Worm (Caenorhabditis elegans): ENCODE measurements around the gene Y48C3A.14.

Y48C3A.14 gene

ce11 chrII:13436725-13437124 lies 47.2 kb downstream of the Y48C3A.14 start, which contains the start of gene Y48E1C.4:
Gene Y48E1C.4 (minus strand): TSS chrII:13436825.
- TF ChIP-seq tbx-7 (tag; optimal IDR thresholded peaks at IDR 0.05), result no peak
- TF ChIP-seq C08G9.2 (tag; optimal IDR thresholded peaks at IDR 0.05), result no peak
- TF ChIP-seq T23F11.4 (GFP tag; optimal IDR thresholded peaks at IDR 0.05), result no peak
- no peak for TF ChIP-seq npax-4 (tag; optimal IDR thresholded peaks at IDR 0.05)
- TF ChIP-seq ceh-14 (tag; optimal IDR thresholded peaks at IDR 0.05), result no peak
- TF ChIP-seq ceh-9 (tag; optimal IDR thresholded peaks at IDR 0.05), result no peak
- TF ChIP-seq K02D7.2 (tag; optimal IDR thresholded peaks at IDR 0.05), result no peak
- TF ChIP-seq sdc-2 (tag; optimal IDR thresholded peaks at IDR 0.05), result no peak
- TF ChIP-seq fkh-6 (tag; optimal IDR thresholded peaks at IDR 0.05), result no peak
- no peak for TF ChIP-seq pax-1 (tag; optimal IDR thresholded peaks at IDR 0.05)

- TF ChIP-seq ets-4 (tag; optimal IDR thresholded peaks at IDR 0.05), result no peak
- TF ChIP-seq ceh-19 (GFP tag; optimal IDR thresholded peaks at IDR 0.05), result no peak
- TF ChIP-seq gmeb-2 (tag; optimal IDR thresholded peaks at IDR 0.05), result no peak
- TF ChIP-seq hlh-13 (GFP tag; optimal IDR thresholded peaks at IDR 0.05), result no peak
Measured at ce11 chrII:13444307-13444706, 54.7 kb downstream of the Y48C3A.14 start.

- TF ChIP-seq nfya-1 (tag; optimal IDR thresholded peaks at IDR 0.05) (peak; percentile 99), lim-6 (tag; optimal IDR thresholded peaks at IDR 0.05) (no peak)
Measured at ce11 chrII:13446597-13446996, 57.0 kb downstream of the Y48C3A.14 start.

ce11 chrII:13447166-13447643 lies 57.6 kb downstream of the Y48C3A.14 start, which contains the start of gene tbc-14:
Gene tbc-14 (minus strand): TSS chrII:13447593.
- no peak for TF ChIP-seq ceh-9 (tag; optimal IDR thresholded peaks at IDR 0.05)
- TF ChIP-seq ceh-34 (tag; optimal IDR thresholded peaks at IDR 0.05), result no peak
- no peak for TF ChIP-seq pros-1 (tag; optimal IDR thresholded peaks at IDR 0.05)
- no peak for TF ChIP-seq nfya-1 (tag; optimal IDR thresholded peaks at IDR 0.05)
- no peak for TF ChIP-seq nhr-232 (tag; optimal IDR thresholded peaks at IDR 0.05)
- TF ChIP-seq nhr-11 (tag; optimal IDR thresholded peaks at IDR 0.05), result no peak
- TF ChIP-seq ceh-2 (tag; optimal IDR thresholded peaks at IDR 0.05), result no peak
- no peak for TF ChIP-seq hlh-13 (GFP tag; optimal IDR thresholded peaks at IDR 0.05)
- no peak for TF ChIP-seq ceh-45 (GFP tag; IDR thresholded peaks at IDR 0.05)
- TF ChIP-seq K09A11.1 (tag; optimal IDR thresholded peaks at IDR 0.05; ENCODE audit: insufficient read depth), result no peak

- TF ChIP-seq nhr-11 (tag; optimal IDR thresholded peaks at IDR 0.05) (no peak), hlh-8 (tag; optimal IDR thresholded peaks at IDR 0.05) (no peak), nfya-1 (tag; optimal IDR thresholded peaks at IDR 0.05) (peak; percentile 74), pros-1 (tag; optimal IDR thresholded peaks at IDR 0.05) (no peak), odd-2 (tag; optimal IDR thresholded peaks at IDR 0.05) (no peak), ets-4 (tag; optimal IDR thresholded peaks at IDR 0.05) (no peak), fkh-6 (tag; optimal IDR thresholded peaks at IDR 0.05) (no peak), pqm-1 (tag; optimal IDR thresholded peaks at IDR 0.05) (no peak), tbx-7 (tag; optimal IDR thresholded peaks at IDR 0.05) (no peak), fax-1 (tag; optimal IDR thresholded peaks at IDR 0.05) (no peak), Y22D7AL.16 (tag; optimal IDR thresholded peaks at IDR 0.05) (no peak), ceh-31 (tag; optimal IDR thresholded peaks at IDR 0.05) (peak; percentile 20), T23F11.4 (GFP tag; optimal IDR thresholded peaks at IDR 0.05) (no peak), madf-2 (tag; optimal IDR thresholded peaks at IDR 0.05) (no peak), che-1 (tag; optimal IDR thresholded peaks at IDR 0.05) (no peak), K02D7.2 (tag; optimal IDR thresholded peaks at IDR 0.05) (no peak), ceh-14 (tag; optimal IDR thresholded peaks at IDR 0.05) (no peak), ceh-18 (tag; optimal IDR thresholded peaks at IDR 0.05) (peak; percentile 29), mec-3 (tag; optimal IDR thresholded peaks at IDR 0.05; ENCODE audit: borderline replicate concordance) (no peak), pax-1 (tag; optimal IDR thresholded peaks at IDR 0.05) (no peak), C08G9.2 (tag; optimal IDR thresholded peaks at IDR 0.05) (no peak), elt-4 (tag; optimal IDR thresholded peaks at IDR 0.05) (no peak), ceh-6 (GFP tag; optimal IDR thresholded peaks at IDR 0.05) (no peak), ceh-2 (tag; optimal IDR thresholded peaks at IDR 0.05) (no peak), hlh-13 (GFP tag; optimal IDR thresholded peaks at IDR 0.05) (no peak), rnt-1 (tag; optimal IDR thresholded peaks at IDR 0.05) (no peak), pha-2 (tag; optimal IDR thresholded peaks at IDR 0.05) (no peak), lin-11 (tag; optimal IDR thresholded peaks at IDR 0.05) (no peak), ceh-19 (GFP tag; optimal IDR thresholded peaks at IDR 0.05) (no peak), pat-9 (tag; optimal IDR thresholded peaks at IDR 0.05) (no peak), hlh-6 (tag; optimal IDR thresholded peaks at IDR 0.05) (no peak), lim-6 (tag; optimal IDR thresholded peaks at IDR 0.05) (no peak), F13H6.1 (tag; optimal IDR thresholded peaks at IDR 0.05) (no peak), ref-2 (tag; optimal IDR thresholded peaks at IDR 0.05) (no peak), hlh-30 (tag; optimal IDR thresholded peaks at IDR 0.05; ENCODE audit: insufficient read depth) (peak; percentile 95)
Measured at ce11 chrII:13447668-13448067, 58.1 kb downstream of the Y48C3A.14 start.
